Worm (Caenorhabditis elegans): ENCODE measurements around the gene C05D12.3.

- TF ChIP-seq W03F9.2 (tag; optimal IDR thresholded peaks at IDR 0.05): no peak
- TF ChIP-seq him-1 (tag; optimal IDR thresholded peaks at IDR 0.05): no peak
- TF ChIP-seq dao-5 (tag; optimal IDR thresholded peaks at IDR 0.05): no peak
Measured at ce11 chrII:11452498-11453005, 27.5 kb downstream of the C05D12.3 start, which contains the start of gene rsp-2.
